Worm (Caenorhabditis elegans): ENCODE results near the gene ddx-46.
"Not testable (repeated sequence)": the region's sequence is repeated elsewhere in the genome, so short reads cannot be mapped to it uniquely, and the experiment has no call there.

ddx-46 gene

ce11 chrIV:1346981-1347380 is 37.5 kb upstream of the ddx-46 start, which contains the start of gene rfc-2:
Gene rfc-2 (plus strand): TSS chrIV:1347314.
- TF ChIP-seq pha-4 (tag; optimal IDR thresholded peaks at IDR 0.05) = peak; percentile 23
- peak; percentile 65 for TF ChIP-seq lin-15B (tag; optimal IDR thresholded peaks at IDR 0.05)
- TF ChIP-seq ZK546.5 (tag; optimal IDR thresholded peaks at IDR 0.05) = no peak
- no peak for TF ChIP-seq fkh-2 (tag; optimal IDR thresholded peaks at IDR 0.05)
- TF ChIP-seq nhr-76 (tag; optimal IDR thresholded peaks at IDR 0.05) = no peak
- TF ChIP-seq pqm-1 (tag; optimal IDR thresholded peaks at IDR 0.05) = no peak
- TF ChIP-seq nfya-1 (tag; optimal IDR thresholded peaks at IDR 0.05; ENCODE audit: insufficient read depth) = peak; percentile 16
- peak; percentile 23 for TF ChIP-seq nhr-25 (tag; optimal IDR thresholded peaks at IDR 0.05)
- peak; percentile 45 for TF ChIP-seq hmg-11 (tag; optimal IDR thresholded peaks at IDR 0.05)

ce11 chrIV:1343379-1343778 is 33.9 kb upstream of the ddx-46 start, which contains the start of gene F58F6.5:
Gene F58F6.5 (plus strand): TSS chrIV:1343679.
- TF ChIP-seq ceh-16, ztf-11, R02D3.7 (tag; optimal IDR thresholded peaks at IDR 0.05): not testable (repeated sequence)

- TF ChIP-seq nhr-77, daf-12, ceh-16 (tag; optimal IDR thresholded peaks at IDR 0.05): not testable (repeated sequence)
Observed at ce11 chrIV:1340788-1341187, 31.3 kb upstream of the ddx-46 start, which contains the start of gene F58F6.6. Gene F58F6.6 (plus strand): TSS chrIV:1341088.

ce11 chrIV:1328682-1329212 is 19.3 kb upstream of the ddx-46 start, which contains the start of gene F53H1.3:
Gene F53H1.3 (plus strand): TSS chrIV:1329162.
- TF ChIP-seq ztf-4 (tag; optimal IDR thresholded peaks at IDR 0.05) = no peak
- TF ChIP-seq lin-15B (tag; optimal IDR thresholded peaks at IDR 0.05) = peak; percentile 76
- TF ChIP-seq nfya-1 (tag; optimal IDR thresholded peaks at IDR 0.05; ENCODE audit: insufficient read depth) = peak; percentile 43
- TF ChIP-seq lin-39 (tag; optimal IDR thresholded peaks at IDR 0.05) = no peak
- TF ChIP-seq ceh-28 (tag; optimal IDR thresholded peaks at IDR 0.05) = peak; percentile 32
- peak; percentile 13 for TF ChIP-seq hmg-11 (tag; optimal IDR thresholded peaks at IDR 0.05)
- peak; percentile 24 for TF ChIP-seq nhr-23 (tag; optimal IDR thresholded peaks at IDR 0.05)

- TF ChIP-seq ceh-28 (tag; optimal IDR thresholded peaks at IDR 0.05) = no peak
- peak; percentile 66 for TF ChIP-seq lin-15B (tag; optimal IDR thresholded peaks at IDR 0.05)
- TF ChIP-seq egl-5 (tag; optimal IDR thresholded peaks at IDR 0.05) = no peak
- TF ChIP-seq nhr-67 (tag; optimal IDR thresholded peaks at IDR 0.05) = no peak
- no peak for TF ChIP-seq ama-1 (optimal IDR thresholded peaks at IDR 0.05)
- TF ChIP-seq zag-1 (tag; optimal IDR thresholded peaks at IDR 0.05) = no peak
- no peak for TF ChIP-seq mml-1 (tag; optimal IDR thresholded peaks at IDR 0.05)
- no peak for TF ChIP-seq ztf-11 (tag; optimal IDR thresholded peaks at IDR 0.05)
- TF ChIP-seq hmg-11 (tag; optimal IDR thresholded peaks at IDR 0.05) = no peak
- no peak for TF ChIP-seq ceh-16 (tag; optimal IDR thresholded peaks at IDR 0.05)
- TF ChIP-seq nhr-43 (tag; optimal IDR thresholded peaks at IDR 0.05; ENCODE audit: poor library complexity, severe bottlenecking) = no peak
- TF ChIP-seq eor-1 (tag; optimal IDR thresholded peaks at IDR 0.05) = no peak
- no peak for TF ChIP-seq nhr-23 (tag; optimal IDR thresholded peaks at IDR 0.05)
- TF ChIP-seq snpc-4 (tag; optimal IDR thresholded peaks at IDR 0.05) = no peak
- no peak for TF ChIP-seq nhr-237 (tag; optimal IDR thresholded peaks at IDR 0.05)
- TF ChIP-seq fkh-2 (tag; optimal IDR thresholded peaks at IDR 0.05) = no peak
- peak; percentile 35 for TF ChIP-seq pha-4 (tag; optimal IDR thresholded peaks at IDR 0.05)
- no peak for TF ChIP-seq elt-3 (tag; optimal IDR thresholded peaks at IDR 0.05)
Observed at ce11 chrIV:1310337-1310736, 887 bp upstream of the ddx-46 start.

- TF ChIP-seq nhr-23 (tag; optimal IDR thresholded peaks at IDR 0.05) (no peak), nhr-25 (tag; optimal IDR thresholded peaks at IDR 0.05) (no peak), R02D3.7 (tag; optimal IDR thresholded peaks at IDR 0.05) (no peak), skn-1 (tag; optimal IDR thresholded peaks at IDR 0.05) (no peak), jun-1 (tag; optimal IDR thresholded peaks at IDR 0.05) (no peak), hmg-11 (tag; optimal IDR thresholded peaks at IDR 0.05) (no peak), nhr-237 (tag; optimal IDR thresholded peaks at IDR 0.05) (no peak), nhr-11 (tag; optimal IDR thresholded peaks at IDR 0.05) (no peak), mdl-1 (tag; optimal IDR thresholded peaks at IDR 0.05) (no peak), ceh-9 (tag; optimal IDR thresholded peaks at IDR 0.05) (no peak), fkh-2 (tag; optimal IDR thresholded peaks at IDR 0.05) (no peak), lin-39 (tag; optimal IDR thresholded peaks at IDR 0.05) (no peak), elt-2 (tag; optimal IDR thresholded peaks at IDR 0.05) (no peak), lin-15B (tag; optimal IDR thresholded peaks at IDR 0.05) (no peak), egl-5 (tag; optimal IDR thresholded peaks at IDR 0.05) (no peak), ztf-11 (tag; optimal IDR thresholded peaks at IDR 0.05) (no peak), aly-2 (tag; optimal IDR thresholded peaks at IDR 0.05) (no peak), pha-4 (tag; optimal IDR thresholded peaks at IDR 0.05) (no peak), nhr-76 (tag; optimal IDR thresholded peaks at IDR 0.05) (no peak), tbx-2 (tag; optimal IDR thresholded peaks at IDR 0.05) (no peak)
Observed at ce11 chrIV:1298984-1299383, 10.5 kb downstream of the ddx-46 start.

Data from whole organism, L3 larva.